Fruit fly (Drosophila melanogaster) whole organism, embryonic: ENCODE data around the gene CG43051.
A peak's percentile ranks its signal among the peaks of the same experiment; 100 is the strongest.

ENCODE experiments used
- Asciz ChIP-seq: fragments of 200-800 bp; sonication (Bioruptor generic); optimal IDR thresholded peaks from 2 replicates; lab custom pipeline; 2017; ENCODE audit warnings: missing biosample characterization, mild to moderate bottlenecking, missing genetic modification characterization, missing genetic modification reagents
- CG11398 ChIP-seq: fragments of 200-800 bp; sonication (Bioruptor generic); optimal IDR thresholded peaks from 2 replicates; lab custom pipeline; 2016; ENCODE audit warnings: missing biosample characterization, missing genetic modification characterization
- CG12219 ChIP-seq: fragments of 200-800 bp; sonication (Bioruptor generic); optimal IDR thresholded peaks from 3 replicates; lab custom pipeline; 2018; ENCODE audit warnings: missing biosample characterization, mild to moderate bottlenecking, missing genetic modification characterization
- CG12299 ChIP-seq: fragments of 200-800 bp; sonication (Bioruptor generic); optimal IDR thresholded peaks from 2 replicates; lab custom pipeline; 2018; ENCODE audit warnings: missing biosample characterization, mild to moderate bottlenecking, missing genetic modification characterization
- CG13287 ChIP-seq: fragments of 200-800 bp; sonication (Bioruptor generic); IDR thresholded peaks from 2 replicates; pipeline ENCODE4 v1.3.6; 2022; ENCODE audit warnings: missing biosample characterization, missing genetic modification characterization; ENCODE audit not compliant: partially characterized antibody
- CG14014 ChIP-seq: fragments of 200-800 bp; sonication (Bioruptor generic); IDR thresholded peaks from 2 replicates; pipeline ENCODE4 v1.3.6; 2022; ENCODE audit warnings: missing biosample characterization, missing genetic modification characterization
- CG14860 ChIP-seq: fragments of 200-800 bp; sonication (Bioruptor generic); IDR thresholded peaks from 3 replicates; pipeline ENCODE4 v1.3.6; 2022; ENCODE audit warnings: missing biosample characterization, missing genetic modification characterization; ENCODE audit not compliant: partially characterized antibody
- CG1529 ChIP-seq: fragments of 200-800 bp; sonication (Bioruptor generic); optimal IDR thresholded peaks from 3 replicates; lab custom pipeline; 2018; ENCODE audit warnings: missing biosample characterization, missing genetic modification characterization
- CG15696 ChIP-seq: fragments of 200-800 bp; sonication (Bioruptor generic); optimal IDR thresholded peaks from 2 replicates; lab custom pipeline; 2019; ENCODE audit warnings: missing biosample characterization, mild to moderate bottlenecking, missing genetic modification characterization, moderate library complexity
- CG16813 ChIP-seq: fragments of 200-800 bp; sonication (Bioruptor generic); IDR thresholded peaks from 3 replicates; pipeline ENCODE4 v1.3.6; 2022; ENCODE audit warnings: missing biosample characterization, missing genetic modification characterization; ENCODE audit not compliant: partially characterized antibody
- CG1832 ChIP-seq: fragments of 200-800 bp; sonication (Bioruptor generic); optimal IDR thresholded peaks from 2 replicates; lab custom pipeline; 2017; ENCODE audit warnings: missing biosample characterization, mild to moderate bottlenecking, missing genetic modification characterization, inconsistent platforms
- CG30403 ChIP-seq: fragments of 200-800 bp; sonication (Bioruptor generic); optimal IDR thresholded peaks from 3 replicates; lab custom pipeline; 2016; ENCODE audit warnings: missing biosample characterization, missing genetic modification characterization
- CG34376 ChIP-seq: fragments of 200-800 bp; sonication (Bioruptor generic); optimal IDR thresholded peaks from 2 replicates; lab custom pipeline; 2018; ENCODE audit warnings: missing biosample characterization, mild to moderate bottlenecking, missing genetic modification characterization
- CG42726 ChIP-seq: fragments of 200-800 bp; sonication (Bioruptor generic); IDR thresholded peaks from 2 replicates; pipeline ENCODE4 v1.3.6; 2022; ENCODE audit warnings: missing biosample characterization, missing genetic modification characterization; ENCODE audit not compliant: partially characterized antibody
- CG4328 ChIP-seq: fragments of 200-800 bp; sonication (Bioruptor generic); optimal IDR thresholded peaks from 3 replicates; lab custom pipeline; 2017; ENCODE audit warnings: missing biosample characterization, missing genetic modification reagents, missing genetic modification characterization
- CG4820 ChIP-seq: fragments of 200-800 bp; sonication (Bioruptor generic); optimal IDR thresholded peaks from 3 replicates; lab custom pipeline; 2016; ENCODE audit warnings: missing biosample characterization, missing genetic modification characterization
- CG7839 ChIP-seq: fragments of 200-800 bp; sonication (Bioruptor generic); optimal IDR thresholded peaks from 3 replicates; lab custom pipeline; 2018; ENCODE audit warnings: missing biosample characterization, mild to moderate bottlenecking, missing genetic modification characterization, moderate library complexity
- CG7928 ChIP-seq: fragments of 200-800 bp; sonication (Bioruptor generic); optimal IDR thresholded peaks from 2 replicates; lab custom pipeline; 2017; ENCODE audit warnings: missing biosample characterization, mild to moderate bottlenecking, missing genetic modification characterization
- CG8359 ChIP-seq: fragments of 200-800 bp; sonication (Bioruptor generic); optimal IDR thresholded peaks from 2 replicates; lab custom pipeline; 2017; ENCODE audit warnings: missing biosample characterization, mild to moderate bottlenecking, missing genetic modification characterization, borderline replicate concordance
- CG8388 ChIP-seq: fragments of 200-800 bp; sonication (Bioruptor generic); optimal IDR thresholded peaks from 2 replicates; lab custom pipeline; 2019; ENCODE audit warnings: missing biosample characterization, mild to moderate bottlenecking, missing genetic modification characterization, moderate library complexity
- CkIIα-i1 ChIP-seq: fragments of 200-800 bp; sonication (Bioruptor generic); IDR thresholded peaks from 2 replicates; pipeline ENCODE4 v1.3.6; 2022; ENCODE audit warnings: missing biosample characterization, missing genetic modification characterization
- Dad ChIP-seq: fragments of 200-800 bp; sonication (Bioruptor generic); optimal IDR thresholded peaks from 3 replicates; lab custom pipeline; 2016; ENCODE audit warnings: missing biosample characterization, missing genetic modification characterization
- Dfd ChIP-seq, 2 experiments: fragments of >200 bp; optimal IDR thresholded peaks; 2 replicates each; lab custom pipeline; 2017; ENCODE audit warnings: missing biosample characterization in 2 of 2, missing genetic modification characterization in 2 of 2
- Drgx ChIP-seq: fragments of 200-800 bp; sonication (Bioruptor generic); IDR thresholded peaks from 2 replicates; pipeline ENCODE4 v1.3.6; 2022; ENCODE audit warnings: missing biosample characterization, missing genetic modification characterization
- HLH4C ChIP-seq: fragments of 200-800 bp; sonication (Bioruptor generic); IDR thresholded peaks from 3 replicates; pipeline ENCODE4 v1.3.6; 2022; ENCODE audit warnings: missing biosample characterization, missing genetic modification characterization; ENCODE audit not compliant: partially characterized antibody
- HLH54F ChIP-seq: fragments of 200-800 bp; sonication (Bioruptor generic); optimal IDR thresholded peaks from 3 replicates; lab custom pipeline; 2016; ENCODE audit warnings: missing biosample characterization, missing genetic modification characterization
- Hr39 ChIP-seq: fragments of >200 bp; optimal IDR thresholded peaks from 2 replicates; lab custom pipeline; 2017
- NC2α ChIP-seq: fragments of 200-800 bp; sonication (Bioruptor generic); optimal IDR thresholded peaks from 2 replicates; lab custom pipeline; 2016; ENCODE audit warnings: missing biosample characterization, missing genetic modification characterization
- Side ChIP-seq: fragments of 200-800 bp; sonication (Bioruptor generic); optimal IDR thresholded peaks from 2 replicates; lab custom pipeline; 2016; ENCODE audit warnings: missing biosample characterization, missing genetic modification characterization
- Stat92E ChIP-seq, 3 experiments: fragments of >200 bp in 2 of 3; fragments of 200-800 bp in 1 of 3; sonication (Bioruptor generic) in 1 of 3; optimal IDR thresholded peaks; 2 replicates each; lab custom pipeline; 2017 to 2019; ENCODE audit warnings: missing biosample characterization in 3 of 3, missing genetic modification characterization in 3 of 3, mild to moderate bottlenecking in 1 of 3, moderate library complexity in 1 of 3
- ac ChIP-seq: fragments of 200-800 bp; sonication (Bioruptor generic); optimal IDR thresholded peaks from 3 replicates; lab custom pipeline; 2017; ENCODE audit warnings: missing biosample characterization, mild to moderate bottlenecking, missing genetic modification characterization
- bbx ChIP-seq: fragments of 200-800 bp; sonication (Bioruptor generic); IDR thresholded peaks from 2 replicates; pipeline ENCODE4 v1.3.6; 2022; ENCODE audit warnings: missing biosample characterization, missing genetic modification characterization; ENCODE audit not compliant: partially characterized antibody
- btn ChIP-seq: fragments of 200-800 bp; sonication (Bioruptor generic); optimal IDR thresholded peaks from 2 replicates; lab custom pipeline; 2016; ENCODE audit warnings: missing biosample characterization, missing genetic modification characterization
- croc ChIP-seq: fragments of 200-800 bp; sonication (Bioruptor generic); conservative IDR thresholded peaks from 3 replicates; pipeline ENCODE4 v1.3.6; 2022; ENCODE audit warnings: missing biosample characterization, missing genetic modification characterization
- gce ChIP-seq: fragments of 200-800 bp; sonication (Bioruptor generic); IDR thresholded peaks from 3 replicates; pipeline ENCODE4 v1.3.6; 2022; ENCODE audit warnings: missing biosample characterization, missing genetic modification characterization
- her ChIP-seq: fragments of 200-800 bp; sonication (Bioruptor generic); optimal IDR thresholded peaks from 2 replicates; lab custom pipeline; 2016; ENCODE audit warnings: missing biosample characterization, missing genetic modification characterization
- ind ChIP-seq: fragments of 200-800 bp; sonication (Bioruptor generic); optimal IDR thresholded peaks from 3 replicates; lab custom pipeline; 2016; ENCODE audit warnings: missing biosample characterization, missing genetic modification characterization
- jigr1 ChIP-seq: fragments of 200-800 bp; sonication (Bioruptor generic); IDR thresholded peaks from 3 replicates; pipeline ENCODE4 v1.3.6; 2022; ENCODE audit warnings: missing biosample characterization, missing genetic modification characterization
- kni ChIP-seq: fragments of 200-800 bp; sonication (Bioruptor generic); optimal IDR thresholded peaks from 3 replicates; lab custom pipeline; 2017; ENCODE audit warnings: mild to moderate bottlenecking, missing biosample characterization, missing genetic modification reagents, missing genetic modification characterization
- maf-S ChIP-seq: fragments of 200-800 bp; sonication (Bioruptor generic); optimal IDR thresholded peaks from 2 replicates; lab custom pipeline; 2016; ENCODE audit warnings: missing biosample characterization, missing genetic modification characterization
- mam ChIP-seq: fragments of 200-800 bp; sonication (Bioruptor generic); optimal IDR thresholded peaks from 3 replicates; lab custom pipeline; 2016; ENCODE audit warnings: missing biosample characterization, missing genetic modification characterization
- pfk ChIP-seq: fragments of 200-800 bp; sonication (Bioruptor generic); optimal IDR thresholded peaks from 2 replicates; lab custom pipeline; 2018; ENCODE audit warnings: missing biosample characterization, mild to moderate bottlenecking, missing genetic modification characterization, moderate library complexity
- pros ChIP-seq: fragments of 200-800 bp; sonication (Bioruptor generic); optimal IDR thresholded peaks from 3 replicates; lab custom pipeline; 2019; ENCODE audit warnings: missing biosample characterization, mild to moderate bottlenecking, missing genetic modification characterization, moderate library complexity
- ro ChIP-seq: fragments of 200-800 bp; sonication (Bioruptor generic); IDR thresholded peaks from 2 replicates; pipeline ENCODE4 v1.3.6; 2022; ENCODE audit warnings: missing biosample characterization, missing genetic modification characterization
- row ChIP-seq: fragments of 200-800 bp; sonication (Bioruptor generic); IDR thresholded peaks from 3 replicates; pipeline ENCODE4 v1.3.6; 2022; ENCODE audit warnings: missing biosample characterization, missing genetic modification characterization
- tgo ChIP-seq: fragments of 200-800 bp; sonication (Bioruptor generic); IDR thresholded peaks from 3 replicates; pipeline ENCODE4 v1.3.6; 2022; ENCODE audit warnings: missing biosample characterization, missing genetic modification characterization
- tin ChIP-seq: fragments of 200-800 bp; sonication (Bioruptor generic); optimal IDR thresholded peaks from 3 replicates; lab custom pipeline; 2016; ENCODE audit warnings: missing biosample characterization, missing genetic modification characterization
- unpg ChIP-seq: fragments of 200-800 bp; sonication (Bioruptor generic); optimal IDR thresholded peaks from 3 replicates; lab custom pipeline; 2018; ENCODE audit warnings: missing biosample characterization, mild to moderate bottlenecking, missing genetic modification characterization, moderate library complexity
- zf30C ChIP-seq: fragments of 200-800 bp; sonication (Bioruptor generic); optimal IDR thresholded peaks from 3 replicates; lab custom pipeline; 2018; ENCODE audit warnings: missing biosample characterization, mild to moderate bottlenecking, missing genetic modification characterization

CG43051 gene

dm6 chr2L:12483866-12484554 lies 23.7 kb upstream of the CG43051 start (continued):
- peak; percentile 91 for TF ChIP-seq HLH54F
- TF ChIP-seq unpg (GFP tag; lab: Kevin White, UChicago), result peak; percentile 92
- TF ChIP-seq CG12219 (GFP tag; lab: Kevin White, UChicago), result peak; percentile 93
- peak; percentile 91 for TF ChIP-seq tin
- peak; percentile 77; the same call in 2 of the 3 replicates for TF ChIP-seq gce (GFP tag; lab: Robert Waterston, UW)
- no peak for TF ChIP-seq Stat92E (GFP tag; optimal IDR thresholded peaks at IDR 0.05; lab: Kevin White, UChicago)
- TF ChIP-seq bbx, result 0 out of 2 replicates have a peak, but pooled peaks have one; percentile 32
- TF ChIP-seq pros, result peak; percentile 11
- peak; percentile 85 for TF ChIP-seq CG8388 (GFP tag; lab: Kevin White, UChicago)
- no peak for TF ChIP-seq CG16813 (GFP tag; lab: Robert Waterston, UW)
- TF ChIP-seq CG34376 (GFP tag; lab: Kevin White, UChicago), result peak; percentile 81
- TF ChIP-seq row (GFP tag; lab: Robert Waterston, UW), result peak; percentile 95
- TF ChIP-seq CG7928 (GFP tag; lab: Kevin White, UChicago), result peak; percentile 42
- TF ChIP-seq CG7839, result peak; percentile 90
- peak; percentile 83 for TF ChIP-seq kni (GFP tag; lab: Kevin White, UChicago)
- no peak for TF ChIP-seq Dfd (GFP tag; optimal IDR thresholded peaks at IDR 0.05; lab: Kevin White, UChicago)
- TF ChIP-seq zf30C (GFP tag; lab: Kevin White, UChicago), result no peak
- TF ChIP-seq Asciz (GFP tag; lab: Kevin White, UChicago), result peak; percentile 84
- peak; percentile 88 for TF ChIP-seq tgo (GFP tag; lab: Robert Waterston, UW)
- TF ChIP-seq CG1529 (GFP tag; lab: Kevin White, UChicago), result peak; percentile 81
- peak; percentile 9 for TF ChIP-seq pfk
- no peak for TF ChIP-seq jigr1 (GFP tag; lab: Robert Waterston, UW)
- TF ChIP-seq CG15696, result peak; percentile 62
- TF ChIP-seq CG8359 (GFP tag; lab: Kevin White, UChicago), result peak; percentile 70
- TF ChIP-seq NC2α, result peak; percentile 69
- TF ChIP-seq CG12299 (tag; lab: Kevin White, UChicago), result peak; percentile 85
- peak; percentile 87 for TF ChIP-seq maf-S (GFP tag; lab: Kevin White, UChicago)
- no peak for TF ChIP-seq CG42726 (GFP tag; lab: Robert Waterston, UW)
- peak; percentile 76 for TF ChIP-seq btn
- no peak for TF ChIP-seq Hr39 (lab: Kevin White, UChicago)
- TF ChIP-seq CG1832, result no peak
- TF ChIP-seq Dad (GFP tag; lab: Kevin White, UChicago), result peak; percentile 82
- peak; percentile 93 for TF ChIP-seq mam (GFP tag; lab: Kevin White, UChicago)
- TF ChIP-seq CG11398, result peak; percentile 89
- TF ChIP-seq croc (GFP tag; lab: Robert Waterston, UW), result peak; percentile 82
- TF ChIP-seq ro (GFP tag; lab: Robert Waterston, UW), result no peak; the same call in 1 of the 2 replicates
- TF ChIP-seq ind, result peak; percentile 91
- TF ChIP-seq CG4328, result peak; percentile 84
- no peak for TF ChIP-seq CG14860 (GFP tag; lab: Robert Waterston, UW)
- TF ChIP-seq Drgx (GFP tag; lab: Robert Waterston, UW), result peak; percentile 96
- peak; percentile 15 for TF ChIP-seq ac (GFP tag; lab: Kevin White, UChicago)
- TF ChIP-seq CG13287 (GFP tag; lab: Robert Waterston, UW), result peak; percentile 16; the same call in 1 of the 2 replicates
- TF ChIP-seq her, result peak; percentile 83
- no peak for TF ChIP-seq HLH4C (GFP tag; lab: Robert Waterston, UW)
- peak; percentile 85 for TF ChIP-seq CG4820 (GFP tag; lab: Kevin White, UChicago)
- TF ChIP-seq CG30403 (GFP tag; lab: Kevin White, UChicago), result peak; percentile 92
- no peak for TF ChIP-seq CkIIα-i1 (GFP tag; lab: Robert Waterston, UW)
- TF ChIP-seq Side (GFP tag; lab: Kevin White, UChicago), result peak; percentile 88
- peak; percentile 88 for TF ChIP-seq CG14014 (GFP tag; lab: Robert Waterston, UW)
